Fruit fly (Drosophila melanogaster): ENCODE measurements around the gene IntS12.

dm6 chr3R:26899982-26900381, 36.8 kb downstream of the IntS12 start:
- TF ChIP-seq CG8632 (GFP tag; optimal IDR thresholded peaks at IDR 0.05) (peak; percentile 45), CG6163 (GFP tag; IDR thresholded peaks at IDR 0.05) (peak; percentile 50; the same call in 1 of the 3 replicates), dac (GFP tag; optimal IDR thresholded peaks at IDR 0.05) (no peak), Hr38 (GFP tag; optimal IDR thresholded peaks at IDR 0.05) (no peak), CG10631 (GFP tag; optimal IDR thresholded peaks at IDR 0.05) (peak; percentile 32)

All from whole organism, prepupa.